Fruit fly (Drosophila melanogaster): ENCODE measurements around the gene milt.

The milt gene

dm6 chr2L:7100830-7101229, 63.2 kb downstream of the milt start (continued):
- peak; percentile 23 for TF ChIP-seq CG7839 (tag; optimal IDR thresholded peaks at IDR 0.05)
- no peak for TF ChIP-seq lola (GFP tag; optimal IDR thresholded peaks at IDR 0.05)
- no peak for TF ChIP-seq tap (tag; optimal IDR thresholded peaks at IDR 0.05)
- TF ChIP-seq ERR (GFP tag; optimal IDR thresholded peaks at IDR 0.05): no peak
- TF ChIP-seq gfzf (GFP tag; optimal IDR thresholded peaks at IDR 0.05): no peak
- TF ChIP-seq CG6689 (GFP tag; IDR thresholded peaks at IDR 0.05): 0 out of 2 replicates have a peak, but pooled peaks have one; percentile 17
- 0 out of 2 replicates have a peak, but pooled peaks have one; percentile 26 for TF ChIP-seq CG14441 (GFP tag; IDR thresholded peaks at IDR 0.05)
- no peak for TF ChIP-seq CG12219 (GFP tag; optimal IDR thresholded peaks at IDR 0.05)
- peak; percentile 50; the same call in 2 of the 3 replicates for TF ChIP-seq dysf (GFP tag; IDR thresholded peaks at IDR 0.05)
- TF ChIP-seq CkIIα-i1 (GFP tag; IDR thresholded peaks at IDR 0.05): no peak
- TF ChIP-seq eyg (GFP tag; optimal IDR thresholded peaks at IDR 0.05): no peak
- TF ChIP-seq zen2 (GFP tag; IDR thresholded peaks at IDR 0.05; ENCODE audit: partially characterized antibody): no peak
- TF ChIP-seq dimm (GFP tag; IDR thresholded peaks at IDR 0.05): no peak
- no peak for TF ChIP-seq CG12104 (GFP tag; optimal IDR thresholded peaks at IDR 0.05)
- TF ChIP-seq sug (tag; optimal IDR thresholded peaks at IDR 0.05): no peak
- TF ChIP-seq chm (GFP tag; IDR thresholded peaks at IDR 0.05): no peak
- peak; percentile 46 for TF ChIP-seq Med (GFP tag)
- peak in 1 of 2 experiments; percentile 17 for TF ChIP-seq Hr51 (GFP tag; optimal IDR thresholded peaks at IDR 0.05)
- TF ChIP-seq lmd (GFP tag; IDR thresholded peaks at IDR 0.05): peak; percentile 46
- peak; percentile 13 for TF ChIP-seq dmrt99B (tag; optimal IDR thresholded peaks at IDR 0.05)

dm6 chr2L:7104195-7104971, 66.8 kb downstream of the milt start:
- TF ChIP-seq pan (optimal IDR thresholded peaks at IDR 0.05): no peak
- no peak for TF ChIP-seq pan (GFP tag; optimal IDR thresholded peaks at IDR 0.05 in 1 of 2, IDR thresholded peaks at IDR 0.05 in 1 of 2)
- TF ChIP-seq CG12236 (GFP tag; optimal IDR thresholded peaks at IDR 0.05): no peak
- TF ChIP-seq crol (GFP tag; IDR thresholded peaks at IDR 0.05): peak; percentile 48; the same call in 1 of the 2 replicates
- no peak for TF ChIP-seq CG3847 (GFP tag; IDR thresholded peaks at IDR 0.05)
- TF ChIP-seq zf30C (GFP tag; optimal IDR thresholded peaks at IDR 0.05): peak; percentile 2
- 0 out of 2 replicates have a peak, but pooled peaks have one; percentile 28 for TF ChIP-seq CG31441 (GFP tag; IDR thresholded peaks at IDR 0.05)
- TF ChIP-seq insv (GFP tag; optimal IDR thresholded peaks at IDR 0.05): no peak
- no peak for TF ChIP-seq eyg (GFP tag; optimal IDR thresholded peaks at IDR 0.05)
- TF ChIP-seq CG16815 (GFP tag; optimal IDR thresholded peaks at IDR 0.05): no peak
- TF ChIP-seq CG3065 (GFP tag; optimal IDR thresholded peaks at IDR 0.05): no peak
- no peak for TF ChIP-seq CG9437 (GFP tag; optimal IDR thresholded peaks at IDR 0.05)
- no peak for TF ChIP-seq CG3995 (GFP tag; optimal IDR thresholded peaks at IDR 0.05)
- TF ChIP-seq en (GFP tag; optimal IDR thresholded peaks at IDR 0.05): no peak
- no peak for TF ChIP-seq CG5953 (GFP tag; IDR thresholded peaks at IDR 0.05)
- no peak for TF ChIP-seq CG17385 (GFP tag; optimal IDR thresholded peaks at IDR 0.05)
- TF ChIP-seq jigr1 (GFP tag; IDR thresholded peaks at IDR 0.05): no peak
- no peak for TF ChIP-seq dm (GFP tag; optimal IDR thresholded peaks at IDR 0.05)
- TF ChIP-seq sisA (GFP tag; IDR thresholded peaks at IDR 0.05): no peak
- peak; percentile 28 for TF ChIP-seq CG11504 (tag; optimal IDR thresholded peaks at IDR 0.05)
- TF ChIP-seq Stat92E (GFP tag; optimal IDR thresholded peaks at IDR 0.05): no peak
- TF ChIP-seq Neu2 (GFP tag; optimal IDR thresholded peaks at IDR 0.05; ENCODE audit: borderline replicate concordance): no peak
- TF ChIP-seq CG42726 (GFP tag; IDR thresholded peaks at IDR 0.05; ENCODE audit: partially characterized antibody): no peak
- TF ChIP-seq CG34224 (GFP tag; IDR thresholded peaks at IDR 0.05; ENCODE audit: partially characterized antibody): no peak
- TF ChIP-seq E2f2 (GFP tag; IDR thresholded peaks at IDR 0.05): no peak
- no peak for TF ChIP-seq Rfx (GFP tag; IDR thresholded peaks at IDR 0.05)
- no peak for TF ChIP-seq so (GFP tag; IDR thresholded peaks at IDR 0.05)
- no peak for TF ChIP-seq bcd (GFP tag; optimal IDR thresholded peaks at IDR 0.05)
- TF ChIP-seq esg (GFP tag; conservative IDR thresholded peaks at IDR 0.05): 0 out of 2 replicates have a peak, but pooled peaks have one; percentile 6
- no peak for TF ChIP-seq CG17361 (GFP tag; IDR thresholded peaks at IDR 0.05)
